Worm (Caenorhabditis elegans) whole organism, L4/young adult: ENCODE measurements around the gene R12A1.3.

Experiments used
- W03F9.2 ChIP-seq: fragments of 150-350 bp; optimal IDR thresholded peaks from 2 replicates; lab custom pipeline; 2014; ENCODE audit warnings: missing biosample characterization, missing genetic modification characterization
- him-1 ChIP-seq: sonication (generic microtip); optimal IDR thresholded peaks from 2 replicates; lab custom pipeline; 2016; ENCODE audit warnings: missing genotype, missing genetic modification reagents, missing genetic modification characterization, missing compliant biosample characterization

ce11 chrV:1464543-1465040, 39.0 kb upstream of the R12A1.3 start, which contains the start of the genes fpn-1.2 and pqn-54:
- TF ChIP-seq W03F9.2 (tag; lab: Kevin White, UChicago), result no peak
- no peak for TF ChIP-seq him-1 (tag; lab: Kevin White, UChicago)
